Worm (Caenorhabditis elegans): ENCODE data around the gene srh-23.

DNA sequence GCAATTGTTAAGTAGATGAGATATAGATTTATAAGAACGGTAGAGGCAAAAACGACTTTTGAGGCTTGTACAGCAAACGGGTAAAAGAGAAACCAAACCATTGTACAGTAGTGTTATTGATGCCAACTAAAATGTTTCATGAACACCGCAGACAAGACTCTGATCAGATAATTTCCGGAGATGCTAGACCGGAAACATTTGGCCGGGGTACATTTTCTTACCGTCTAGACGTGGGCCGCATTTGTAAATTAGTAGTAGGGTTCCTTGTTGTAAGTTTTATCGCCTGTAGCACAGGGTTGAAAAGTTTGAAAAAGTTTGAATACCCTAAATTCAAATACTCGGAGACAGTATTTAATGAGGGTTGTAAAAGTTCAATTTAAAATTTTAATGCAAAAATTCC is 39.5 kb upstream of the srh-23 start, which contains the start of gene str-32:
- no peak for TF ChIP-seq nhr-237 (tag; optimal IDR thresholded peaks at IDR 0.05)
- no peak for TF ChIP-seq ceh-82 (tag; optimal IDR thresholded peaks at IDR 0.05)
- no peak for TF ChIP-seq nhr-28 (tag; optimal IDR thresholded peaks at IDR 0.05)
- no peak for TF ChIP-seq daf-12 (tag; optimal IDR thresholded peaks at IDR 0.05)
- no peak for TF ChIP-seq ama-1 (optimal IDR thresholded peaks at IDR 0.05)
- no peak for TF ChIP-seq lin-39 (tag; optimal IDR thresholded peaks at IDR 0.05)
- no peak for TF ChIP-seq skn-1 (tag; optimal IDR thresholded peaks at IDR 0.05)
- no peak for TF ChIP-seq fkh-2 (tag; optimal IDR thresholded peaks at IDR 0.05)
